Worm (Caenorhabditis elegans) whole organism, late embryonic: ENCODE measurements around the gene K05F1.6.
A peak's percentile ranks its signal among the peaks of the same experiment; 100 is the strongest.

Experiments
- C08G9.2 ChIP-seq: sonication (generic microtip); optimal IDR thresholded peaks from 2 replicates; lab custom pipeline; 2016; ENCODE audit warnings: mild to moderate bottlenecking, missing genetic modification characterization, moderate library complexity, missing compliant biosample characterization
- C38D4.7 ChIP-seq: fragments of 200-800 bp; sonication (Bioruptor generic); optimal IDR thresholded peaks from 2 replicates; lab custom pipeline; 2018; ENCODE audit warnings: mild to moderate bottlenecking, missing genetic modification characterization, moderate library complexity, missing compliant biosample characterization
- K02D7.2 ChIP-seq: sonication (generic microtip); optimal IDR thresholded peaks from 2 replicates; lab custom pipeline; 2017; ENCODE audit warnings: mild to moderate bottlenecking, missing genetic modification characterization, missing compliant biosample characterization
- K09A11.1 ChIP-seq: sonication (generic microtip); optimal IDR thresholded peaks from 2 replicates; lab custom pipeline; 2017; ENCODE audit warnings: antibody characterized with exemption, mild to moderate bottlenecking, missing genetic modification characterization, missing compliant biosample characterization; ENCODE audit not compliant: insufficient read depth
- Y22D7AL.16 ChIP-seq: sonication (generic microtip); optimal IDR thresholded peaks from 2 replicates; lab custom pipeline; 2016; ENCODE audit warnings: missing genetic modification characterization, missing compliant biosample characterization
- ceh-14 ChIP-seq: sonication (generic microtip); optimal IDR thresholded peaks from 2 replicates; lab custom pipeline; 2016; ENCODE audit warnings: missing genotype, missing genetic modification characterization, missing compliant biosample characterization
- ceh-18 ChIP-seq: sonication (generic microtip); optimal IDR thresholded peaks from 2 replicates; lab custom pipeline; 2016; ENCODE audit warnings: missing genetic modification characterization, missing compliant biosample characterization
- ceh-19 ChIP-seq: fragments of 200-800 bp; sonication (Bioruptor generic); optimal IDR thresholded peaks from 2 replicates; lab custom pipeline; 2018; ENCODE audit warnings: mild to moderate bottlenecking, missing genetic modification characterization, missing compliant biosample characterization
- ceh-22 ChIP-seq: sonication (generic microtip); optimal IDR thresholded peaks from 2 replicates; lab custom pipeline; 2017; ENCODE audit warnings: missing biosample characterization, missing genetic modification characterization
- ceh-24 ChIP-seq: sonication (generic microtip); optimal IDR thresholded peaks from 2 replicates; lab custom pipeline; 2016; ENCODE audit warnings: mild to moderate bottlenecking, missing genetic modification characterization, missing compliant biosample characterization
- ceh-30 ChIP-seq: fragments of 150-350 bp; optimal IDR thresholded peaks from 2 replicates; lab custom pipeline; 2014; ENCODE audit warnings: missing biosample characterization, missing genetic modification characterization
- ceh-31 ChIP-seq: sonication (generic microtip); optimal IDR thresholded peaks from 2 replicates; lab custom pipeline; 2016; ENCODE audit warnings: missing genetic modification characterization, missing compliant biosample characterization
- ceh-48 ChIP-seq: sonication (generic microtip); optimal IDR thresholded peaks from 2 replicates; lab custom pipeline; 2016; ENCODE audit warnings: missing genetic modification characterization, inconsistent platforms, missing compliant biosample characterization
- ceh-6 ChIP-seq: fragments of 200-800 bp; sonication (Bioruptor generic); optimal IDR thresholded peaks from 2 replicates; lab custom pipeline; 2018; ENCODE audit warnings: mild to moderate bottlenecking, missing genetic modification characterization, missing compliant biosample characterization
- ceh-9 ChIP-seq: sonication (generic microtip); optimal IDR thresholded peaks from 2 replicates; lab custom pipeline; 2016; ENCODE audit warnings: mild to moderate bottlenecking, missing genetic modification characterization, inconsistent platforms, missing compliant biosample characterization
- che-1 ChIP-seq: sonication (generic microtip); optimal IDR thresholded peaks from 2 replicates; lab custom pipeline; 2016; ENCODE audit warnings: mild to moderate bottlenecking, missing genetic modification characterization, missing compliant biosample characterization
- dve-1 ChIP-seq: sonication (generic microtip); optimal IDR thresholded peaks from 2 replicates; lab custom pipeline; 2017; ENCODE audit warnings: antibody characterized with exemption, mild to moderate bottlenecking, missing genetic modification characterization, missing compliant biosample characterization
- elt-2 ChIP-seq: sonication (generic microtip); optimal IDR thresholded peaks from 2 replicates; lab custom pipeline; 2016; ENCODE audit warnings: missing genetic modification reagents, missing genetic modification characterization, missing compliant biosample characterization
- elt-4 ChIP-seq: sonication (generic microtip); optimal IDR thresholded peaks from 2 replicates; lab custom pipeline; 2016; ENCODE audit warnings: missing genetic modification characterization, missing compliant biosample characterization
- ets-4 ChIP-seq: sonication (generic microtip); optimal IDR thresholded peaks from 2 replicates; lab custom pipeline; 2016; ENCODE audit warnings: missing genetic modification characterization, missing compliant biosample characterization
- eyg-1 ChIP-seq: sonication (generic microtip); optimal IDR thresholded peaks from 2 replicates; lab custom pipeline; 2016; ENCODE audit warnings: missing genotype, missing genetic modification characterization, missing compliant biosample characterization
- fkh-10 ChIP-seq: fragments of 150-350 bp; optimal IDR thresholded peaks from 2 replicates; lab custom pipeline; 2014; ENCODE audit warnings: missing biosample characterization, missing genetic modification reagents, missing genetic modification characterization
- gmeb-2 ChIP-seq: sonication (generic microtip); optimal IDR thresholded peaks from 2 replicates; lab custom pipeline; 2016; ENCODE audit warnings: missing genetic modification characterization, inconsistent platforms, missing compliant biosample characterization
- hlh-13 ChIP-seq: fragments of 200-800 bp; sonication (Bioruptor generic); optimal IDR thresholded peaks from 2 replicates; lab custom pipeline; 2018; ENCODE audit warnings: mild to moderate bottlenecking, missing genetic modification characterization, missing compliant biosample characterization
- hlh-30 ChIP-seq: sonication (generic microtip); optimal IDR thresholded peaks from 2 replicates; lab custom pipeline; 2017; ENCODE audit warnings: antibody characterized with exemption, missing genetic modification characterization, missing compliant biosample characterization; ENCODE audit not compliant: insufficient read depth
- hlh-6 ChIP-seq: sonication (generic microtip); optimal IDR thresholded peaks from 2 replicates; lab custom pipeline; 2016; ENCODE audit warnings: missing genotype, missing genetic modification characterization, missing compliant biosample characterization
- hlh-8 ChIP-seq: sonication (generic microtip); optimal IDR thresholded peaks from 2 replicates; lab custom pipeline; 2016; ENCODE audit warnings: missing genotype, missing genetic modification characterization, missing compliant biosample characterization
- lim-6 ChIP-seq: sonication (generic microtip); optimal IDR thresholded peaks from 2 replicates; lab custom pipeline; 2016; ENCODE audit warnings: missing genetic modification characterization, missing compliant biosample characterization
- lin-11 ChIP-seq: fragments of 200-800 bp; sonication (Bioruptor generic); optimal IDR thresholded peaks from 2 replicates; lab custom pipeline; 2018; ENCODE audit warnings: mild to moderate bottlenecking, missing genetic modification characterization, missing compliant biosample characterization
- madf-2 ChIP-seq: sonication (generic microtip); optimal IDR thresholded peaks from 2 replicates; lab custom pipeline; 2017; ENCODE audit warnings: missing genetic modification characterization, missing compliant biosample characterization
- mec-3 ChIP-seq: sonication (generic microtip); optimal IDR thresholded peaks from 2 replicates; lab custom pipeline; 2016; ENCODE audit warnings: borderline replicate concordance, missing genetic modification characterization, missing compliant biosample characterization
- nfya-1 ChIP-seq: sonication (generic microtip); optimal IDR thresholded peaks from 2 replicates; lab custom pipeline; 2017; ENCODE audit warnings: missing genetic modification characterization, mild to moderate bottlenecking, missing compliant biosample characterization, antibody characterized with exemption, moderate library complexity
- nhr-11 ChIP-seq: fragments of 150-350 bp; optimal IDR thresholded peaks from 2 replicates; lab custom pipeline; 2014; ENCODE audit warnings: missing biosample characterization, missing genetic modification characterization
- nhr-232 ChIP-seq: sonication (generic microtip); optimal IDR thresholded peaks from 2 replicates; lab custom pipeline; 2016; ENCODE audit warnings: missing genetic modification characterization, missing compliant biosample characterization
- pag-3 ChIP-seq: sonication (generic microtip); optimal IDR thresholded peaks from 2 replicates; lab custom pipeline; 2016; ENCODE audit warnings: missing compliant biosample characterization, missing genetic modification characterization, borderline replicate concordance
- pat-9 ChIP-seq: fragments of 200-800 bp; sonication (Bioruptor generic); optimal IDR thresholded peaks from 2 replicates; lab custom pipeline; 2018; ENCODE audit warnings: mild to moderate bottlenecking, missing genetic modification characterization, moderate library complexity, missing compliant biosample characterization
- pax-1 ChIP-seq: fragments of 150-350 bp; optimal IDR thresholded peaks from 2 replicates; lab custom pipeline; 2014; ENCODE audit warnings: missing biosample characterization, missing genetic modification characterization
- pha-4 ChIP-seq: fragments of 150-350 bp; optimal IDR thresholded peaks from 2 replicates; lab custom pipeline; 2018; ENCODE audit warnings: missing biosample characterization, missing genetic modification reagents, missing genetic modification characterization
- pros-1 ChIP-seq: fragments of 150-350 bp; optimal IDR thresholded peaks from 2 replicates; lab custom pipeline; 2014; ENCODE audit warnings: missing biosample characterization, missing genetic modification reagents, missing genetic modification characterization
- rnt-1 ChIP-seq: sonication (generic microtip); optimal IDR thresholded peaks from 2 replicates; lab custom pipeline; 2016; ENCODE audit warnings: missing genetic modification characterization, missing compliant biosample characterization
- sdc-2 ChIP-seq: sonication (generic microtip); optimal IDR thresholded peaks from 2 replicates; lab custom pipeline; 2016; ENCODE audit warnings: missing genotype, missing genetic modification characterization, missing compliant biosample characterization
- sox-2 ChIP-seq: fragments of 200-800 bp; sonication (Bioruptor generic); IDR thresholded peaks from 2 replicates; pipeline ENCODE4 v1.3.6; 2022; ENCODE audit warnings: missing genetic modification reagents, missing genetic modification characterization, missing compliant biosample characterization
- syd-9 ChIP-seq: sonication (generic microtip); optimal IDR thresholded peaks from 2 replicates; lab custom pipeline; 2016; ENCODE audit warnings: mild to moderate bottlenecking, missing genetic modification characterization, moderate library complexity, missing compliant biosample characterization
- tbx-2 ChIP-seq: sonication (generic microtip); optimal IDR thresholded peaks from 2 replicates; lab custom pipeline; 2016; ENCODE audit warnings: missing genetic modification characterization, missing compliant biosample characterization
- tbx-7 ChIP-seq: sonication (generic microtip); optimal IDR thresholded peaks from 2 replicates; lab custom pipeline; 2016; ENCODE audit warnings: missing genotype, missing genetic modification characterization, missing compliant biosample characterization
- ttx-3 ChIP-seq: sonication (generic microtip); optimal IDR thresholded peaks from 2 replicates; lab custom pipeline; 2016; ENCODE audit warnings: missing genetic modification reagents, missing genetic modification characterization, missing compliant biosample characterization
- unc-42 ChIP-seq: sonication (generic microtip); optimal IDR thresholded peaks from 2 replicates; lab custom pipeline; 2016; ENCODE audit warnings: missing genotype, missing genetic modification characterization, missing compliant biosample characterization
- unc-55 ChIP-seq: sonication (generic microtip); optimal IDR thresholded peaks from 2 replicates; lab custom pipeline; 2017; ENCODE audit warnings: missing biosample characterization, missing genetic modification reagents, missing genetic modification characterization
- unc-86 ChIP-seq: sonication (generic microtip); optimal IDR thresholded peaks from 2 replicates; lab custom pipeline; 2016; ENCODE audit warnings: missing genetic modification characterization, missing compliant biosample characterization
- zip-5 ChIP-seq: sonication (generic microtip); optimal IDR thresholded peaks from 2 replicates; lab custom pipeline; 2016; ENCODE audit warnings: missing genetic modification characterization, missing compliant biosample characterization

K05F1.6 gene

DNA sequence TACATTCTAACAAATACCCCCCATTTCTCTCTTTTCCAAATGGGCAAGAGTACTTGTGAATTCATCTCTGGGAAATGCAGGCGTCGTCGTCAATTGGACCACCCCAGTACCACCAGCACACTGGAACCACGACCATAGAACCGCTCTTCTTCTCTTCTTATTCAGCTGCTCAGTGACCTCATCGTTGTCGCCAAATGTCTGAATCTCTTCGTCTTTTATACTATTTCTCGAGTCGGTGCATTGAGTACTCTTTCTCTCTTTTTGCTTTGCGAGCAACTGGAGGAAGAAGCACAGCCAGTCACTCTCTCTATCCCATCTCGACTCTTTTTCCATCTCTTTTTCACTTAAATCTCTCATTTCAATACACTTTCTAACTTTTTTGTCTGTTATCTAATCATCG, 2.5 kb upstream of the K05F1.6 start:
- TF ChIP-seq unc-42 (tag; lab: Kevin White, UChicago) (peak; percentile 67), fkh-10 (GFP tag; lab: Kevin White, UChicago) (no peak), lim-6 (tag; lab: Kevin White, UChicago) (no peak), gmeb-2 (tag; lab: Kevin White, UChicago) (no peak), nhr-232 (tag; lab: Kevin White, UChicago) (no peak), lin-11 (tag; lab: Kevin White, UChicago) (no peak), pat-9 (tag; lab: Kevin White, UChicago) (no peak), Y22D7AL.16 (no peak), pros-1 (tag; lab: Kevin White, UChicago) (no peak), nhr-11 (no peak), sox-2 (GFP tag; lab: Robert Waterston, UW) (no peak), hlh-8 (tag; lab: Kevin White, UChicago) (no peak), ets-4 (no peak), ceh-14 (peak; percentile 2), mec-3 (no peak), elt-2 (tag; lab: Kevin White, UChicago) (no peak), madf-2 (tag; lab: Kevin White, UChicago) (no peak), ceh-9 (tag; lab: Kevin White, UChicago) (no peak), hlh-6 (tag; lab: Kevin White, UChicago) (no peak), tbx-2 (tag; lab: Kevin White, UChicago) (peak; percentile 11), rnt-1 (tag; lab: Kevin White, UChicago) (no peak), hlh-13 (GFP tag; lab: Kevin White, UChicago) (no peak), pag-3 (tag; lab: Kevin White, UChicago) (no peak), K02D7.2 (tag; lab: Kevin White, UChicago) (no peak), elt-4 (tag; lab: Kevin White, UChicago) (no peak), ceh-19 (GFP tag; lab: Kevin White, UChicago) (no peak), ceh-48 (peak; percentile 21), dve-1 (no peak), pax-1 (tag; lab: Kevin White, UChicago) (no peak), ceh-6 (GFP tag; lab: Kevin White, UChicago) (no peak), ttx-3 (tag; lab: Kevin White, UChicago) (no peak), ceh-22 (tag; lab: Kevin White, UChicago) (no peak), ceh-18 (peak; percentile 46), sdc-2 (tag; lab: Kevin White, UChicago) (no peak), syd-9 (tag; lab: Kevin White, UChicago) (no peak), pha-4 (tag; lab: Kevin White, UChicago) (no peak), K09A11.1 (tag; lab: Kevin White, UChicago) (no peak), tbx-7 (tag; lab: Kevin White, UChicago) (no peak), ceh-30 (tag; lab: Kevin White, UChicago) (no peak), nfya-1 (tag; lab: Kevin White, UChicago) (peak; percentile 33), unc-55 (GFP tag; lab: Kevin White, UChicago) (peak; percentile 42), che-1 (tag; lab: Kevin White, UChicago) (no peak), C38D4.7 (GFP tag; lab: Kevin White, UChicago) (no peak), C08G9.2 (tag; lab: Kevin White, UChicago) (no peak), eyg-1 (tag; lab: Kevin White, UChicago) (no peak), ceh-24 (tag; lab: Kevin White, UChicago) (no peak), hlh-30 (tag; lab: Kevin White, UChicago) (no peak), ceh-31 (peak; percentile 26), zip-5 (tag; lab: Kevin White, UChicago) (no peak), unc-86 (tag; lab: Kevin White, UChicago) (no peak)
